Worm (Caenorhabditis elegans) whole organism, mixed stage, embryonic: ENCODE measurements around the gene C42C1.19.
A peak's percentile ranks its signal among the peaks of the same experiment; 100 is the strongest.

ENCODE experiments used
- M03D4.4 ChIP-seq: sonication (generic microtip); optimal IDR thresholded peaks from 2 replicates; lab custom pipeline; 2017; ENCODE audit warnings: mild to moderate bottlenecking, missing genetic modification characterization, missing compliant biosample characterization
- bed-3 ChIP-seq: fragments of 200-800 bp; sonication (Bioruptor generic); optimal IDR thresholded peaks from 3 replicates; lab custom pipeline; 2018; ENCODE audit warnings: mild to moderate bottlenecking, missing genetic modification characterization, moderate library complexity, missing compliant biosample characterization
- blmp-1 ChIP-seq: fragments of 150-350 bp; optimal IDR thresholded peaks from 2 replicates; lab custom pipeline; 2014; ENCODE audit warnings: missing biosample characterization, missing genetic modification characterization
- ceh-39 ChIP-seq: fragments of 150-350 bp; optimal IDR thresholded peaks from 2 replicates; lab custom pipeline; 2014; ENCODE audit warnings: missing biosample characterization, missing genetic modification characterization
- ceh-43 ChIP-seq: fragments of 200-800 bp; sonication (Bioruptor generic); optimal IDR thresholded peaks from 2 replicates; lab custom pipeline; 2018; ENCODE audit warnings: mild to moderate bottlenecking, missing genetic modification characterization, moderate library complexity, missing compliant biosample characterization
- ces-1 ChIP-seq: fragments of 150-350 bp; optimal IDR thresholded peaks from 2 replicates; lab custom pipeline; 2014; ENCODE audit warnings: missing biosample characterization, missing genetic modification reagents, missing genetic modification characterization
- cnd-1 ChIP-seq: fragments of 200-800 bp; sonication (Bioruptor generic); optimal IDR thresholded peaks from 2 replicates; lab custom pipeline; 2018; ENCODE audit warnings: mild to moderate bottlenecking, missing genetic modification characterization, missing compliant biosample characterization
- drap-1 ChIP-seq: fragments of 200-800 bp; sonication (Bioruptor generic); optimal IDR thresholded peaks from 3 replicates; lab custom pipeline; 2018; ENCODE audit warnings: mild to moderate bottlenecking, missing genetic modification characterization, missing compliant biosample characterization
- elt-1 ChIP-seq: sonication (generic microtip); optimal IDR thresholded peaks from 2 replicates; lab custom pipeline; 2017; ENCODE audit warnings: missing genetic modification characterization, mild to moderate bottlenecking, missing compliant biosample characterization, antibody characterized with exemption, moderate library complexity, borderline replicate concordance; ENCODE audit not compliant: insufficient read depth
- elt-3 ChIP-seq: fragments of 150-350 bp; optimal IDR thresholded peaks from 2 replicates; lab custom pipeline; 2014; ENCODE audit warnings: missing biosample characterization, missing genetic modification characterization
- ham-2 ChIP-seq: fragments of 200-800 bp; sonication (Bioruptor generic); optimal IDR thresholded peaks from 2 replicates; lab custom pipeline; 2018; ENCODE audit warnings: mild to moderate bottlenecking, missing genetic modification characterization, missing compliant biosample characterization
- hlh-1 ChIP-seq: fragments of 150-350 bp; optimal IDR thresholded peaks from 2 replicates; lab custom pipeline; 2014; ENCODE audit warnings: missing biosample characterization, missing genetic modification reagents, missing genetic modification characterization
- lin-13 ChIP-seq: fragments of 150-350 bp; optimal IDR thresholded peaks from 2 replicates; lab custom pipeline; 2014; ENCODE audit warnings: missing biosample characterization, missing genetic modification characterization
- lsy-2 ChIP-seq: fragments of 150-350 bp; optimal IDR thresholded peaks from 2 replicates; lab custom pipeline; 2014; ENCODE audit warnings: missing biosample characterization, missing genetic modification characterization
- mab-5 ChIP-seq: fragments of 150-350 bp; optimal IDR thresholded peaks from 2 replicates; lab custom pipeline; 2014; ENCODE audit warnings: missing biosample characterization, missing genetic modification characterization
- mls-2 ChIP-seq: sonication (generic microtip); optimal IDR thresholded peaks from 2 replicates; lab custom pipeline; 2016; ENCODE audit warnings: mild to moderate bottlenecking, missing genetic modification characterization, moderate library complexity, missing compliant biosample characterization
- nhr-12 ChIP-seq: fragments of 150-350 bp; optimal IDR thresholded peaks from 2 replicates; lab custom pipeline; 2014; ENCODE audit warnings: missing biosample characterization, missing genetic modification characterization
- nhr-2 ChIP-seq: fragments of 150-350 bp; optimal IDR thresholded peaks from 2 replicates; lab custom pipeline; 2014; ENCODE audit warnings: missing biosample characterization, missing genetic modification characterization
- nhr-237 ChIP-seq: fragments of 150-350 bp; optimal IDR thresholded peaks from 2 replicates; lab custom pipeline; 2014; ENCODE audit warnings: missing biosample characterization, missing genetic modification characterization
- nhr-28 ChIP-seq: fragments of 150-350 bp; optimal IDR thresholded peaks from 2 replicates; lab custom pipeline; 2014; ENCODE audit warnings: missing biosample characterization, missing genetic modification characterization
- pha-4 ChIP-seq: fragments of 150-350 bp; optimal IDR thresholded peaks from 2 replicates; lab custom pipeline; 2018; ENCODE audit warnings: missing biosample characterization, missing genetic modification reagents, missing genetic modification characterization
- sem-2 ChIP-seq: fragments of 200-800 bp; sonication (Bioruptor generic); optimal IDR thresholded peaks from 2 replicates; lab custom pipeline; 2018; ENCODE audit warnings: mild to moderate bottlenecking, missing genetic modification characterization, missing compliant biosample characterization
- snpc-4 ChIP-seq: fragments of 150-350 bp; optimal IDR thresholded peaks from 2 replicates; lab custom pipeline; 2014; ENCODE audit warnings: missing biosample characterization, missing genetic modification characterization
- tbx-8 ChIP-seq: fragments of 200-800 bp; sonication (Bioruptor generic); optimal IDR thresholded peaks from 2 replicates; lab custom pipeline; 2018; ENCODE audit warnings: mild to moderate bottlenecking, missing genetic modification characterization, moderate library complexity, missing compliant biosample characterization
- unc-120 ChIP-seq: sonication (generic microtip); optimal IDR thresholded peaks from 2 replicates; lab custom pipeline; 2017; ENCODE audit warnings: missing genetic modification characterization, missing compliant biosample characterization; ENCODE audit not compliant: poor library complexity, severe bottlenecking
- unc-39 ChIP-seq: fragments of 150-350 bp; optimal IDR thresholded peaks from 2 replicates; lab custom pipeline; 2014; ENCODE audit warnings: missing biosample characterization, missing genetic modification characterization
- unc-62 ChIP-seq: fragments of 150-350 bp; optimal IDR thresholded peaks from 2 replicates; lab custom pipeline; 2014; ENCODE audit warnings: missing biosample characterization, missing genetic modification reagents, missing genetic modification characterization
- zip-8 ChIP-seq: fragments of 150-350 bp; optimal IDR thresholded peaks from 2 replicates; lab custom pipeline; 2014; ENCODE audit warnings: missing biosample characterization, missing genetic modification characterization
- ztf-11 ChIP-seq: fragments of 150-350 bp; optimal IDR thresholded peaks from 2 replicates; lab custom pipeline; 2014; ENCODE audit warnings: missing biosample characterization, missing genetic modification characterization

C42C1.19 gene

DNA sequence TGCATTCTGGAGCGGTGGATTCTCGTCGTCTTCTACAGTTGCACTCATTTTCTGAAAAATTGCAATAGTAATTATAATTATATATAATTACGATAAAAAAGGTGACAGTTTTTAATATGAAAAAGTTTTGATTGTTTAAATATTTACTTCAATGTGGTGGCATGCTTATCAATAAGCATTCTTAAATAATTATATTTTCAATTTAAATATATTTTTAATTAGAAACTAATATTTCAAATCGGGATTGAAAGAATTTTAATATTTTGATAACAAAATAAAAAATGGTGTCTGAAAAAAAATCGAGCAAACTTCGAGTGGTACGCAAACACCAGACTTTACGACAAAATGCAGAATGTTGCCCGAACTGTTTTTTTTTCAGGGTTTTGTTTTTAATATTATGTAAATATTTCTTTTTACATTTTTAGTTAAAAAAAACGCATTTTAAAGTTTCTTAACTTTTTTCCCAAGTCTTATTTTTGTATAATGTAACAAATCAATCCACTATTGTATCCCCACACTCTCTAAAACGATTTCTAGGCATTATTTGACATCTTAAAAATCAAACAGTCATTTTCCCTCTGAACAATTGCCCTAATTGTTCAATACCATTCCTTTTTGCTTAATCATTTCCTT, at the start of gene C42C1.19, which contains the start of gene C42C1.12:
C42C1.19 (plus strand) TSS at position 583 of the 633 bp plus-strand sequence.
C42C1.12 (minus strand) TSS at position 51 of the 633 bp plus-strand sequence.
- peak; percentile 35 for TF ChIP-seq lsy-2 (tag; lab: Kevin White, UChicago)
- TF ChIP-seq ces-1 (GFP tag; lab: Kevin White, UChicago): peak; percentile 3
- TF ChIP-seq nhr-28 (tag; lab: Kevin White, UChicago): no peak
- TF ChIP-seq ceh-43: peak; percentile 41

DNA sequence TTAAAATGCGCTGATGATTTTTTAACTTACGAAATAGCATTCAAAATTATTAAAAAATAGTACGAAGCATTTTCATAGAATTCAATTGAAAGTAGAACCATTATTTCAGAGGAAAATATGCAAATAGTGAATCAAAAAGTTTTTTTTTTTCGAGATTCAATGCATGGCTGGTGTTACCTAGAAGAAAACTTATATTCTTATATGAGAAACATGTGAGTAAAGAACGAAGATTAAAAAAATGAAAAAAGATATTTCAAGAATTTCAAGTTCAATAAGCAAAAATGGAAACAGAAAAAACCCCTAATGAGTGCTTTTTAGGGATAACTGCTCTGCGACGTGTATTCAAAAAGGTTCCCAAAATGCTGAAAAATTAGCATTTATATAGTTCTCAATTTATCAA, 46.5 kb upstream of the C42C1.19 start, which contains the start of gene sre-16:
sre-16 (minus strand) TSS at position 101 of the 400 bp plus-strand sequence.
- TF ChIP-seq blmp-1 (tag; lab: Kevin White, UChicago) (no peak), lin-13 (no peak), cnd-1 (tag; lab: Kevin White, UChicago) (no peak), bed-3 (GFP tag; lab: Kevin White, UChicago) (no peak), sem-2 (GFP tag; lab: Kevin White, UChicago) (no peak), zip-8 (tag; lab: Kevin White, UChicago) (no peak), hlh-1 (no peak), ztf-11 (tag; lab: Kevin White, UChicago) (no peak), mls-2 (no peak), unc-39 (tag; lab: Kevin White, UChicago) (no peak), pha-4 (tag; lab: Kevin White, UChicago) (no peak), drap-1 (GFP tag; lab: Kevin White, UChicago) (no peak), tbx-8 (GFP tag; lab: Kevin White, UChicago) (no peak), nhr-2 (no peak), M03D4.4 (no peak)

DNA sequence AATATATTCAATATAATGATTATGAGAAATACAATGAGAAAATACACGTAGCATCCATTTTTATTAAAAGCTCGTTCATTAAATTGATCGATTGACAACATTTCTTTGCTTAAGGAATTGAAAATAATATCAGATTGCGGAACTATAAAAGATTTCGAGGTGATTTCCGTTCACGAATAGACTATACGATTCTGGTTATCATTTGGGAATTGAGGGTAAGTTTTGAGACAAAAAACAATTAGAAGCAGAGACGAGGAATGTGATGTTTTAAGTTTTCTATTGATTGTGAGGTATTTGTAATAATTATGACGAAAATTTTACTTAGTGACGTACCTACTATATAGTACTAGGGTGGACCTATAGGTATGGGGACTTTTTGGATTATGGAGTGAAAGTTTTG, 43.7 kb upstream of the C42C1.19 start, which contains the start of gene sre-19:
sre-19 (minus strand) TSS at position 101 of the 400 bp plus-strand sequence.
- TF ChIP-seq ceh-39 (tag; lab: Kevin White, UChicago) (no peak), nhr-2 (no peak), ces-1 (GFP tag; lab: Kevin White, UChicago) (no peak), ham-2 (no peak), snpc-4 (tag; lab: Kevin White, UChicago) (no peak), hlh-1 (no peak), lsy-2 (tag; lab: Kevin White, UChicago) (no peak), unc-120 (no peak), blmp-1 (tag; lab: Kevin White, UChicago) (no peak), unc-62 (GFP tag; lab: Kevin White, UChicago) (no peak), nhr-12 (tag; lab: Kevin White, UChicago) (no peak), mab-5 (tag; lab: Kevin White, UChicago) (no peak), nhr-237 (tag; lab: Kevin White, UChicago) (no peak)
- TF ChIP-seq, all 35 proteins: peak for 0

DNA sequence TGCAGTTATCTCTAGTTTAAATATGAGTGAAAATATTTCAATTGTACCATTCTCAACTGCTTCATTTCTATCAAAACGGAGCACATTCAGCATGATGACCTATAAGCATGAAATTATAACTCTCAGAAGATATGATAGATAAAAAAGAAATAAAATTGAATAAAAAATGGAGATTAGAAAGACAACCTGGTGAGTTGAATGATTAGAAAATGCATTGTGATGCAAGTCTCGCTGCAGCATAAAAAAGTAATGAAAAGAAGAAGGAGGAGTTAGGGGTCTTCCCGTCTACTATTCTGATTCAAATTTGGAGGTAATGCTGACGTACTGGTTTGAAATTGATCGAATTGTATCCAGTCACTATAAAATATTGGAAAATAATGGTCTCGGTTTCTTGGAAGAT, 37.8 kb upstream of the C42C1.19 start, which contains the start of gene sre-15:
sre-15 (minus strand) TSS at position 101 of the 400 bp plus-strand sequence.
- no peak for TF ChIP-seq unc-120

DNA sequence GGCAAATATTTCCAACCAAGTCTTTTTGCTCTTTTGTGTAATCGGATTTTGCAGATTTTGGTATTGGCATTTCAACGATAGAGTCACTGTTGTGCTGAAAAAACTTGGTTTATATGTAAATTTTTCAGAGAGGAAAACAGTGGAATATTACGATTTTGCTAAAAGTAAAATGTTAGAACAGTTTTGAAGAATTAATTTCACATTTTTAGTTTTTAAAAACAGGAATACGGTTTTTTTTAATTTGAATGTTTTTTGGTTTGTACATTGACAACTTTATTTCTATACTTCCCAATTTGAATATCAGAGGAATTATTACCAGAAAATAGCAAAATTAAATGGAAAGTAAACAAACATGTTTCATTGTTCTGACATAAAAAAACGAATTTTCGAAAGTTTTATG, 30.0 kb upstream of the C42C1.19 start, which contains the start of gene dnj-26:
dnj-26 (minus strand) TSS at position 101 of the 400 bp plus-strand sequence.
- TF ChIP-seq cnd-1 (tag; lab: Kevin White, UChicago) (no peak), ces-1 (GFP tag; lab: Kevin White, UChicago) (no peak), elt-3 (tag; lab: Kevin White, UChicago) (no peak), bed-3 (GFP tag; lab: Kevin White, UChicago) (no peak), hlh-1 (no peak), pha-4 (tag; lab: Kevin White, UChicago) (no peak), blmp-1 (tag; lab: Kevin White, UChicago) (no peak), elt-1 (tag; lab: Kevin White, UChicago) (no peak)
